Worm (Caenorhabditis elegans): ENCODE data around the gene srz-5.

The srz-5 gene

ce11 chrII:3540151-3540550 lies 25.6 kb upstream of the srz-5 start:
- TF ChIP-seq sox-4 (tag; optimal IDR thresholded peaks at IDR 0.05) (no peak), hlh-15 (tag; optimal IDR thresholded peaks at IDR 0.05) (no peak), unc-55 (GFP tag; optimal IDR thresholded peaks at IDR 0.05) (no peak), unc-3 (GFP tag; conservative IDR thresholded peaks at IDR 0.05) (no peak), unc-3 (tag; optimal IDR thresholded peaks at IDR 0.05) (no peak), fkh-6 (tag; optimal IDR thresholded peaks at IDR 0.05) (no peak), ceh-45 (GFP tag; IDR thresholded peaks at IDR 0.05) (no peak), gmeb-2 (tag; optimal IDR thresholded peaks at IDR 0.05) (no peak), K09A11.1 (tag; optimal IDR thresholded peaks at IDR 0.05; ENCODE audit: insufficient read depth) (no peak), elt-4 (tag; optimal IDR thresholded peaks at IDR 0.05) (no peak), hlh-13 (GFP tag; optimal IDR thresholded peaks at IDR 0.05) (no peak), ceh-31 (tag; optimal IDR thresholded peaks at IDR 0.05) (no peak), ceh-18 (tag; optimal IDR thresholded peaks at IDR 0.05) (no peak), rnt-1 (tag; optimal IDR thresholded peaks at IDR 0.05) (no peak), pros-1 (tag; optimal IDR thresholded peaks at IDR 0.05) (no peak), eyg-1 (tag; optimal IDR thresholded peaks at IDR 0.05) (no peak), ceh-9 (tag; optimal IDR thresholded peaks at IDR 0.05) (no peak), ceh-2 (tag; optimal IDR thresholded peaks at IDR 0.05) (no peak), madf-2 (tag; optimal IDR thresholded peaks at IDR 0.05) (no peak), ceh-24 (tag; optimal IDR thresholded peaks at IDR 0.05) (no peak)

ce11 chrII:3528256-3528655 lies 13.7 kb upstream of the srz-5 start, which contains the start of gene ncs-6:
Gene ncs-6, minus strand, starts transcription at chrII:3528516.
- TF ChIP-seq hlh-30 (tag; optimal IDR thresholded peaks at IDR 0.05; ENCODE audit: insufficient read depth) (no peak), unc-86 (tag; optimal IDR thresholded peaks at IDR 0.05) (no peak)

- no peak for TF ChIP-seq hlh-8 (tag; optimal IDR thresholded peaks at IDR 0.05)
- peak; percentile 67 for TF ChIP-seq ceh-14 (tag; optimal IDR thresholded peaks at IDR 0.05)
- peak; percentile 17 for TF ChIP-seq lim-6 (tag; optimal IDR thresholded peaks at IDR 0.05)
- no peak for TF ChIP-seq nhr-232 (tag; optimal IDR thresholded peaks at IDR 0.05)
Measured at ce11 chrII:3527460-3527859, 12.9 kb upstream of the srz-5 start.

- no peak for TF ChIP-seq ets-4 (tag; optimal IDR thresholded peaks at IDR 0.05)
- no peak for TF ChIP-seq Y22D7AL.16 (tag; optimal IDR thresholded peaks at IDR 0.05)
- no peak for TF ChIP-seq ceh-34 (tag; optimal IDR thresholded peaks at IDR 0.05)
- TF ChIP-seq rnt-1 (tag; optimal IDR thresholded peaks at IDR 0.05) = no peak
- TF ChIP-seq hlh-8 (tag; optimal IDR thresholded peaks at IDR 0.05) = no peak
- no peak for TF ChIP-seq pat-9 (tag; optimal IDR thresholded peaks at IDR 0.05)
- TF ChIP-seq hlh-13 (GFP tag; optimal IDR thresholded peaks at IDR 0.05) = no peak
Measured at ce11 chrII:3524097-3524496, 9.6 kb upstream of the srz-5 start, which contains the start of gene col-72. Gene col-72, minus strand, starts transcription at chrII:3524197.

ce11 chrII:3523547-3523946 lies 9.0 kb upstream of the srz-5 start:
- TF ChIP-seq ceh-31 (tag; optimal IDR thresholded peaks at IDR 0.05) (peak; percentile 13), sox-2 (GFP tag; IDR thresholded peaks at IDR 0.05) (peak; percentile 41; the same call in 1 of the 2 replicates), nfya-1 (tag; optimal IDR thresholded peaks at IDR 0.05) (peak; percentile 50), tbx-2 (tag; optimal IDR thresholded peaks at IDR 0.05) (peak; percentile 18), ceh-34 (tag; optimal IDR thresholded peaks at IDR 0.05) (peak; percentile 81), ceh-18 (tag; optimal IDR thresholded peaks at IDR 0.05) (peak; percentile 41), unc-42 (tag; optimal IDR thresholded peaks at IDR 0.05) (peak; percentile 27)

Measured in whole organism, late embryonic.